Fruit fly (Drosophila melanogaster) whole organism, embryonic: Measurements from ENCODE around the gene ND-B16.6.
A peak's percentile ranks its signal among the peaks of the same experiment; 100 is the strongest.

Source experiments
- B-H2 ChIP-seq: fragments of 200-800 bp; sonication (Bioruptor generic); optimal IDR thresholded peaks from 2 replicates; lab custom pipeline; 2018; ENCODE audit warnings: missing biosample characterization, mild to moderate bottlenecking, missing genetic modification characterization
- Blimp-1 ChIP-seq: fragments of 200-800 bp; sonication (Bioruptor generic); optimal IDR thresholded peaks from 3 replicates; lab custom pipeline; 2018; ENCODE audit warnings: missing biosample characterization, missing genetic modification characterization, mild to moderate bottlenecking, moderate library complexity, missing genetic modification reagents
- CG10274 ChIP-seq: fragments of 200-800 bp; sonication (Bioruptor generic); optimal IDR thresholded peaks from 3 replicates; lab custom pipeline; 2017; ENCODE audit warnings: missing biosample characterization, mild to moderate bottlenecking, missing genetic modification characterization
- CG10543 ChIP-seq: fragments of 200-800 bp; sonication (Bioruptor generic); optimal IDR thresholded peaks from 3 replicates; lab custom pipeline; 2017; ENCODE audit warnings: missing biosample characterization, mild to moderate bottlenecking, missing genetic modification characterization, moderate library complexity
- CG10979 ChIP-seq: fragments of 200-800 bp; sonication (Bioruptor generic); optimal IDR thresholded peaks from 2 replicates; lab custom pipeline; 2018; ENCODE audit warnings: missing biosample characterization, mild to moderate bottlenecking, missing genetic modification characterization, moderate library complexity
- CG11085 ChIP-seq: fragments of 200-800 bp; sonication (Bioruptor generic); IDR thresholded peaks from 2 replicates; pipeline ENCODE4 v1.3.6; 2022; ENCODE audit warnings: missing biosample characterization, missing genetic modification characterization
- CG11504 ChIP-seq: fragments of 200-800 bp; sonication (Bioruptor generic); optimal IDR thresholded peaks from 3 replicates; lab custom pipeline; 2019; ENCODE audit warnings: missing biosample characterization, mild to moderate bottlenecking, missing genetic modification characterization, moderate library complexity
- CG11696 ChIP-seq: fragments of 200-800 bp; sonication (Bioruptor generic); IDR thresholded peaks from 2 replicates; pipeline ENCODE4 v1.3.6; 2022; ENCODE audit warnings: missing biosample characterization, missing genetic modification characterization
- CG12391 ChIP-seq: fragments of 200-800 bp; sonication (Bioruptor generic); optimal IDR thresholded peaks from 3 replicates; lab custom pipeline; 2018; ENCODE audit warnings: missing biosample characterization, mild to moderate bottlenecking, missing genetic modification characterization, moderate library complexity
- CG13424 ChIP-seq: fragments of 200-800 bp; sonication (Bioruptor generic); optimal IDR thresholded peaks from 2 replicates; lab custom pipeline; 2019; ENCODE audit warnings: missing biosample characterization, mild to moderate bottlenecking, missing genetic modification characterization, moderate library complexity
- CG15011 ChIP-seq: fragments of 200-800 bp; sonication (Bioruptor generic); optimal IDR thresholded peaks from 3 replicates; lab custom pipeline; 2018; ENCODE audit warnings: missing biosample characterization, mild to moderate bottlenecking, missing genetic modification characterization
- CG15601 ChIP-seq: fragments of 200-800 bp; sonication (Bioruptor generic); optimal IDR thresholded peaks from 3 replicates; lab custom pipeline; 2019; ENCODE audit warnings: missing biosample characterization, mild to moderate bottlenecking, missing genetic modification characterization, moderate library complexity
- CG1602 ChIP-seq: fragments of 200-800 bp; sonication (Bioruptor generic); optimal IDR thresholded peaks from 3 replicates; lab custom pipeline; 2016; ENCODE audit warnings: missing biosample characterization, missing genetic modification characterization
- CG17612 ChIP-seq: fragments of 200-800 bp; sonication (Bioruptor generic); IDR thresholded peaks from 2 replicates; pipeline ENCODE4 v1.3.6; 2022; ENCODE audit warnings: missing biosample characterization, missing genetic modification characterization
- CG18262 ChIP-seq: fragments of 200-800 bp; optimal IDR thresholded peaks from 3 replicates; lab custom pipeline; 2019; ENCODE audit warnings: missing biosample characterization, mild to moderate bottlenecking, missing genetic modification characterization, moderate library complexity
- CG2120 ChIP-seq: fragments of 200-800 bp; sonication (Bioruptor generic); optimal IDR thresholded peaks from 3 replicates; lab custom pipeline; 2016; ENCODE audit warnings: missing biosample characterization, missing genetic modification characterization
- CG2678 ChIP-seq: fragments of 200-800 bp; sonication (Bioruptor generic); optimal IDR thresholded peaks from 3 replicates; lab custom pipeline; 2019; ENCODE audit warnings: missing biosample characterization, mild to moderate bottlenecking, missing genetic modification characterization, moderate library complexity
- CG2875 ChIP-seq: fragments of 200-800 bp; sonication (Bioruptor generic); optimal IDR thresholded peaks from 2 replicates; lab custom pipeline; 2017; ENCODE audit warnings: missing biosample characterization, mild to moderate bottlenecking, missing genetic modification characterization, missing genetic modification reagents
- CG30431 ChIP-seq: fragments of 200-800 bp; sonication (Bioruptor generic); optimal IDR thresholded peaks from 2 replicates; lab custom pipeline; 2017; ENCODE audit warnings: missing biosample characterization, missing genetic modification characterization
- CG31365 ChIP-seq: fragments of 200-800 bp; sonication (Bioruptor generic); optimal IDR thresholded peaks from 2 replicates; lab custom pipeline; 2018; ENCODE audit warnings: missing biosample characterization, mild to moderate bottlenecking, missing genetic modification characterization
- CG32532 ChIP-seq: fragments of 200-800 bp; sonication (Bioruptor generic); IDR thresholded peaks from 2 replicates; pipeline ENCODE4 v1.3.6; 2022; ENCODE audit warnings: missing biosample characterization, missing genetic modification characterization
- CG6689 ChIP-seq: fragments of 200-800 bp; sonication (Bioruptor generic); IDR thresholded peaks from 2 replicates; pipeline ENCODE4 v1.3.6; 2022; ENCODE audit warnings: missing biosample characterization, missing genetic modification characterization
- CG7556 ChIP-seq: fragments of 200-800 bp; sonication (Bioruptor generic); optimal IDR thresholded peaks from 2 replicates; lab custom pipeline; 2017; ENCODE audit warnings: missing biosample characterization, mild to moderate bottlenecking, missing genetic modification characterization
- CG8290 ChIP-seq, 3 experiments: fragments of 200-800 bp; sonication (Bioruptor generic); optimal IDR thresholded peaks; 2 replicates each; lab custom pipeline; 2016 to 2019; ENCODE audit warnings: missing biosample characterization in 3 of 3, missing genetic modification characterization in 3 of 3, mild to moderate bottlenecking in 2 of 3, moderate library complexity in 1 of 3
- CkIIα-i1 ChIP-seq: fragments of 200-800 bp; sonication (Bioruptor generic); IDR thresholded peaks from 2 replicates; pipeline ENCODE4 v1.3.6; 2022; ENCODE audit warnings: missing biosample characterization, missing genetic modification characterization
- Dbx ChIP-seq: fragments of 200-800 bp; sonication (Bioruptor generic); IDR thresholded peaks from 3 replicates; pipeline ENCODE4 v1.3.6; 2022; ENCODE audit warnings: missing biosample characterization, missing genetic modification characterization
- Dek ChIP-seq: fragments of 200-800 bp; sonication (Bioruptor generic); optimal IDR thresholded peaks from 3 replicates; lab custom pipeline; 2019; ENCODE audit warnings: missing biosample characterization, mild to moderate bottlenecking, missing genetic modification characterization, moderate library complexity
- Ets65A ChIP-seq: fragments of 200-800 bp; sonication (Bioruptor generic); peaks from one replicate; lab custom pipeline; 2016; ENCODE audit warnings: missing biosample characterization, missing genetic modification characterization
- HLH4C ChIP-seq: fragments of 200-800 bp; sonication (Bioruptor generic); IDR thresholded peaks from 3 replicates; pipeline ENCODE4 v1.3.6; 2022; ENCODE audit warnings: missing biosample characterization, missing genetic modification characterization; ENCODE audit not compliant: partially characterized antibody
- PHDP ChIP-seq: fragments of 200-800 bp; sonication (Bioruptor generic); optimal IDR thresholded peaks from 3 replicates; lab custom pipeline; 2018; ENCODE audit warnings: missing biosample characterization, mild to moderate bottlenecking, missing genetic modification characterization, moderate library complexity
- Six4 ChIP-seq: fragments of 200-800 bp; sonication (Bioruptor generic); optimal IDR thresholded peaks from 2 replicates; lab custom pipeline; 2016; ENCODE audit warnings: missing biosample characterization, missing genetic modification characterization
- Sox102F ChIP-seq: fragments of 200-800 bp; sonication (Bioruptor generic); optimal IDR thresholded peaks from 2 replicates; lab custom pipeline; 2018; ENCODE audit warnings: missing biosample characterization, mild to moderate bottlenecking, missing genetic modification characterization, moderate library complexity
- Spps ChIP-seq: fragments of 200-800 bp; sonication (Bioruptor generic); optimal IDR thresholded peaks from 2 replicates; lab custom pipeline; 2018; ENCODE audit warnings: missing biosample characterization, mild to moderate bottlenecking, missing genetic modification characterization
- Taf1 ChIP-seq: fragments of 200-800 bp; sonication (Bioruptor generic); IDR thresholded peaks from 2 replicates; pipeline ENCODE4 v1.3.6; 2022; ENCODE audit warnings: missing biosample characterization, missing genetic modification characterization
- Tbp ChIP-seq: fragments of >200 bp; optimal IDR thresholded peaks from 2 replicates; lab custom pipeline; 2018; ENCODE audit warnings: missing biosample characterization, missing genetic modification characterization
- amos ChIP-seq: fragments of 200-800 bp; sonication (Bioruptor generic); IDR thresholded peaks from 2 replicates; pipeline ENCODE4 v1.3.6; 2022; ENCODE audit warnings: missing biosample characterization, missing genetic modification characterization; ENCODE audit not compliant: partially characterized antibody
- bcd ChIP-seq: fragments of 200-800 bp; sonication (Bioruptor generic); optimal IDR thresholded peaks from 2 replicates; lab custom pipeline; 2017; ENCODE audit warnings: missing biosample characterization, mild to moderate bottlenecking, missing genetic modification characterization
- dimm ChIP-seq: fragments of 200-800 bp; sonication (Bioruptor generic); IDR thresholded peaks from 2 replicates; pipeline ENCODE4 v1.3.6; 2022; ENCODE audit warnings: missing biosample characterization, missing genetic modification characterization
- ewg ChIP-seq: fragments of 200-800 bp; sonication (Bioruptor generic); optimal IDR thresholded peaks from 3 replicates; lab custom pipeline; 2017; ENCODE audit warnings: mild to moderate bottlenecking, missing biosample characterization, missing genetic modification reagents, missing genetic modification characterization
- hbn ChIP-seq: fragments of 200-800 bp; sonication (Bioruptor generic); IDR thresholded peaks from 2 replicates; pipeline ENCODE4 v1.3.6; 2022; ENCODE audit warnings: missing biosample characterization, missing genetic modification characterization; ENCODE audit not compliant: partially characterized antibody
- her ChIP-seq: fragments of 200-800 bp; sonication (Bioruptor generic); optimal IDR thresholded peaks from 2 replicates; lab custom pipeline; 2016; ENCODE audit warnings: missing biosample characterization, missing genetic modification characterization
- hth ChIP-seq: fragments of >200 bp; optimal IDR thresholded peaks from 2 replicates; lab custom pipeline; 2017; ENCODE audit warnings: inconsistent platforms
- knrl ChIP-seq: fragments of 200-800 bp; sonication (Bioruptor generic); IDR thresholded peaks from 3 replicates; pipeline ENCODE4 v1.3.6; 2022; ENCODE audit warnings: missing biosample characterization, missing genetic modification characterization; ENCODE audit not compliant: partially characterized antibody
- repo ChIP-seq: fragments of 200-800 bp; sonication (Bioruptor generic); optimal IDR thresholded peaks from 2 replicates; lab custom pipeline; 2016; ENCODE audit warnings: missing biosample characterization, missing genetic modification characterization
- sens ChIP-seq: fragments of 200-800 bp; sonication (Bioruptor generic); peaks from one replicate; lab custom pipeline; 2016; ENCODE audit warnings: missing biosample characterization, missing genetic modification characterization
- seq ChIP-seq: fragments of 200-800 bp; sonication (Bioruptor generic); IDR thresholded peaks from 2 replicates; pipeline ENCODE4 v1.3.6; 2022; ENCODE audit warnings: missing biosample characterization, missing genetic modification characterization
- sima ChIP-seq: fragments of 200-800 bp; sonication (Bioruptor generic); optimal IDR thresholded peaks from 2 replicates; lab custom pipeline; 2016; ENCODE audit warnings: missing biosample characterization, missing genetic modification characterization
- tin ChIP-seq: fragments of 200-800 bp; sonication (Bioruptor generic); optimal IDR thresholded peaks from 3 replicates; lab custom pipeline; 2016; ENCODE audit warnings: missing biosample characterization, missing genetic modification characterization
- ttk ChIP-seq: fragments of 200-800 bp; sonication (Bioruptor generic); IDR thresholded peaks from 2 replicates; pipeline ENCODE4 v2.1.2; 2022; ENCODE audit warnings: missing biosample characterization, missing genetic modification characterization
- vvl ChIP-seq: fragments of 200-800 bp; sonication (Bioruptor generic); IDR thresholded peaks from 2 replicates; pipeline ENCODE4 v1.3.6; 2022; ENCODE audit warnings: missing biosample characterization, missing genetic modification characterization

The ND-B16.6 gene

DNA sequence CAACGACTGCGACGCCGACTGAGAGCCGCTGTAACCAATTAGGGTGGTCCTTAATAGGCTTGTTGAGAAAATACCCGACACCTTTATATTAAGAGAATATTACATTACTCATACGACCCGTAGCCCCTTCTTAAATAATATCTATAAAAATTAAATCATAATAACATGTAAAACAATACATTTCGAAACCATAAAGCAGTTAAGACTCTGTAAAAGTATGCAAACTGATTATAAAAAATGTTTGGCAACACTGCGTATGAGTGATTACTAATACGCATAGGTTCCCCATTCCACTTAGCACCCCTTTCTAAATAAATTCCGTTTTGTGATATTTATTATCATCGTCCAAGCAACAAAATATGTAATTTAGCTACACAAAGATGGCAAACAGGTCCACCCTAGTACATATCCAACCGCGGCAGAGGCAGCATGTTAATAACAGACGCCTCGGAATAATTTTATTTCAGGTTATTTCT, 9.6 kb downstream of the ND-B16.6 start (continued):
- TF ChIP-seq CG31365 (peak; percentile 10), ttk (GFP tag; lab: Robert Waterston, UW) (peak; percentile 54; the same call in 1 of the 2 replicates), sens (GFP tag; lab: Kevin White, UChicago) (peak; percentile 87), vvl (GFP tag; lab: Robert Waterston, UW) (peak; percentile 52; the same call in 1 of the 2 replicates), CG13424 (tag; lab: Kevin White, UChicago) (peak; percentile 86), CG11085 (GFP tag; lab: Robert Waterston, UW) (peak; percentile 51; the same call in 1 of the 2 replicates), CG17612 (GFP tag; lab: Robert Waterston, UW) (0 out of 2 replicates have a peak, but pooled peaks have one; percentile 28), CkIIα-i1 (GFP tag; lab: Robert Waterston, UW) (no peak), hth (lab: Kevin White, UChicago) (no peak), amos (no peak), Six4 (GFP tag; lab: Kevin White, UChicago) (peak; percentile 29), ewg (GFP tag; lab: Kevin White, UChicago) (peak; percentile 58), B-H2 (GFP tag; lab: Kevin White, UChicago) (peak; percentile 52), PHDP (peak; percentile 77), CG15011 (peak; percentile 77), dimm (GFP tag; lab: Robert Waterston, UW) (0 out of 2 replicates have a peak, but pooled peaks have one; percentile 16), CG2120 (peak; percentile 66), CG10274 (GFP tag; lab: Kevin White, UChicago) (peak; percentile 52), CG11504 (tag; lab: Kevin White, UChicago) (peak; percentile 88), CG10979 (tag; lab: Kevin White, UChicago) (peak; percentile 83), seq (GFP tag; lab: Robert Waterston, UW) (peak; percentile 56; the same call in 1 of the 2 replicates), her (GFP tag; lab: Kevin White, UChicago) (peak; percentile 9), HLH4C (GFP tag; lab: Robert Waterston, UW) (no peak), hbn (no peak), sima (GFP tag; lab: Kevin White, UChicago) (no peak), Tbp (no peak), bcd (GFP tag; lab: Kevin White, UChicago) (peak; percentile 73), Ets65A (GFP tag; lab: Kevin White, UChicago) (peak; percentile 70), Dek (tag; lab: Kevin White, UChicago) (peak; percentile 67), CG10543 (GFP tag; lab: Kevin White, UChicago) (peak; percentile 80), Sox102F (peak; percentile 71), CG6689 (peak; percentile 73), Taf1 (GFP tag; lab: Robert Waterston, UW) (0 out of 2 replicates have a peak, but pooled peaks have one; percentile 17), CG1602 (GFP tag; lab: Kevin White, UChicago) (peak; percentile 15), CG30431 (peak; percentile 33), Dbx (GFP tag; lab: Robert Waterston, UW) (no peak), CG2875 (GFP tag; lab: Kevin White, UChicago) (peak; percentile 68), knrl (GFP tag; lab: Robert Waterston, UW) (no peak), CG18262 (tag; lab: Kevin White, UChicago) (peak; percentile 82), CG2678 (peak; percentile 93), CG7556 (GFP tag; lab: Kevin White, UChicago) (peak; percentile 88), CG11696 (GFP tag; lab: Robert Waterston, UW) (peak; percentile 34; the same call in 1 of the 2 replicates), CG12391 (tag; lab: Kevin White, UChicago) (peak; percentile 72), repo (GFP tag; lab: Kevin White, UChicago) (no peak), CG32532 (GFP tag; lab: Robert Waterston, UW) (peak; percentile 75; the same call in 1 of the 2 replicates), Spps (tag; lab: Kevin White, UChicago) (peak; percentile 24), CG8290 (GFP tag; optimal IDR thresholded peaks at IDR 0.05; lab: Kevin White, UChicago) (peak; percentile 30), CG8290 (tag; optimal IDR thresholded peaks at IDR 0.05; lab: Kevin White, UChicago) (peak; percentile 6 to 64), CG15601 (peak; percentile 75), tin (GFP tag; lab: Kevin White, UChicago) (peak; percentile 44), Blimp-1 (GFP tag; lab: Kevin White, UChicago) (no peak)
